Worm (Caenorhabditis elegans) whole organism, L4 larva: ENCODE data around the gene ceh-21.

ENCODE experiments used
- F44E2.7 ChIP-seq: fragments of 200-800 bp; sonication (Bioruptor generic); IDR thresholded peaks from 2 replicates; pipeline ENCODE4 v2.1.2; 2022; ENCODE audit warnings: missing genetic modification characterization, missing compliant biosample characterization
- R02D3.7 ChIP-seq: fragments of 150-350 bp; sonication (generic microtip); optimal IDR thresholded peaks from 3 replicates; lab custom pipeline; 2014; ENCODE audit warnings: missing biosample characterization, missing genetic modification characterization
- Y5F2A.4 ChIP-seq: fragments of 200-800 bp; sonication (Bioruptor generic); optimal IDR thresholded peaks from 2 replicates; lab custom pipeline; 2018; ENCODE audit warnings: mild to moderate bottlenecking, missing genetic modification characterization, missing compliant biosample characterization
- ZK337.2 ChIP-seq: fragments of 200-800 bp; sonication (Bioruptor generic); IDR thresholded peaks from 2 replicates; pipeline ENCODE4 v1.3.6; 2022; ENCODE audit warnings: missing genetic modification reagents, missing genetic modification characterization, missing compliant biosample characterization
- ZK546.5 ChIP-seq, 2 experiments: sonication (generic microtip); optimal IDR thresholded peaks; 2 replicates each; lab custom pipeline; 2017; ENCODE audit warnings: missing biosample characterization in 2 of 2, missing genetic modification characterization in 2 of 2
- aha-1 ChIP-seq: fragments of 150-350 bp; peaks from one replicate; lab custom pipeline; 2014; ENCODE audit warnings: missing biosample characterization, missing genetic modification characterization
- aly-2 ChIP-seq: sonication (generic microtip); optimal IDR thresholded peaks from 2 replicates; lab custom pipeline; 2018; ENCODE audit warnings: missing biosample characterization, missing genetic modification characterization
- attf-4 ChIP-seq: sonication (generic microtip); optimal IDR thresholded peaks from 3 replicates; lab custom pipeline; 2017; ENCODE audit warnings: missing biosample characterization, missing genetic modification characterization
- ceh-28 ChIP-seq: fragments of 150-350 bp; optimal IDR thresholded peaks from 2 replicates; lab custom pipeline; 2014; ENCODE audit warnings: missing biosample characterization, missing genetic modification reagents, missing genetic modification characterization
- ceh-44 ChIP-seq: fragments of 200-800 bp; sonication (Bioruptor generic); IDR thresholded peaks from 2 replicates; pipeline ENCODE4 v1.3.6; 2022; ENCODE audit warnings: missing genetic modification reagents, missing genetic modification characterization, missing compliant biosample characterization
- ceh-62 ChIP-seq: sonication (generic microtip); optimal IDR thresholded peaks from 2 replicates; lab custom pipeline; 2017; ENCODE audit warnings: missing biosample characterization, missing genetic modification characterization
- ceh-82 ChIP-seq: sonication (generic microtip); optimal IDR thresholded peaks from 2 replicates; lab custom pipeline; 2017; ENCODE audit warnings: missing biosample characterization, missing genetic modification characterization
- ctbp-1 ChIP-seq: fragments of 200-800 bp; sonication (Bioruptor generic); IDR thresholded peaks from 2 replicates; pipeline ENCODE4 v1.3.6; 2022; ENCODE audit warnings: missing genetic modification reagents, missing genetic modification characterization, missing compliant biosample characterization
- daf-12 ChIP-seq: fragments of 150-350 bp; optimal IDR thresholded peaks from 2 replicates; lab custom pipeline; 2014; ENCODE audit warnings: missing biosample characterization, missing genetic modification reagents, missing genetic modification characterization
- daf-16 ChIP-seq, 3 experiments: sonication (generic microtip); optimal IDR thresholded peaks; 2 replicates each; lab custom pipeline; 2016 to 2017; ENCODE audit warnings: missing genetic modification characterization in 3 of 3, missing genetic modification reagents in 3 of 3, mild to moderate bottlenecking in 2 of 3, missing compliant biosample characterization in 2 of 3, missing biosample characterization in 1 of 3, moderate library complexity in 1 of 3
- daf-8 ChIP-seq: fragments of 200-800 bp; sonication (Bioruptor generic); IDR thresholded peaks from 2 replicates; pipeline ENCODE4 v1.3.6; 2022; ENCODE audit warnings: missing genetic modification characterization, missing compliant biosample characterization
- dmd-6 ChIP-seq: fragments of 200-800 bp; sonication (Bioruptor generic); IDR thresholded peaks from 2 replicates; pipeline ENCODE4 v1.3.6; 2022; ENCODE audit warnings: missing genetic modification reagents, missing genetic modification characterization, missing compliant biosample characterization
- dmd-9 ChIP-seq: fragments of 200-800 bp; sonication (Bioruptor generic); IDR thresholded peaks from 2 replicates; pipeline ENCODE4 v1.3.6; 2022; ENCODE audit warnings: missing genetic modification reagents, missing genetic modification characterization, missing compliant biosample characterization
- duxl-1 ChIP-seq: sonication (generic microtip); optimal IDR thresholded peaks from 2 replicates; lab custom pipeline; 2016; ENCODE audit warnings: mild to moderate bottlenecking, missing genetic modification characterization, moderate library complexity, missing compliant biosample characterization; ENCODE audit not compliant: poor library complexity
- gei-8 ChIP-seq: fragments of 200-800 bp; sonication (Bioruptor generic); optimal IDR thresholded peaks from 2 replicates; lab custom pipeline; 2018; ENCODE audit warnings: mild to moderate bottlenecking, missing genetic modification characterization, missing compliant biosample characterization
- hif-1 ChIP-seq, 2 experiments: sonication (generic microtip); optimal IDR thresholded peaks; 2 replicates each; lab custom pipeline; 2016 to 2017; ENCODE audit warnings: missing compliant biosample characterization in 2 of 2, missing genetic modification characterization in 2 of 2, missing genetic modification reagents in 2 of 2, missing genotype in 2 of 2, mild to moderate bottlenecking in 1 of 2
- hlh-11 ChIP-seq: fragments of 200-800 bp; sonication (Bioruptor generic); optimal IDR thresholded peaks from 2 replicates; lab custom pipeline; 2018; ENCODE audit warnings: mild to moderate bottlenecking, missing genetic modification characterization, missing compliant biosample characterization
- hmg-1.1 ChIP-seq: fragments of 200-800 bp; sonication (Bioruptor generic); IDR thresholded peaks from 2 replicates; pipeline ENCODE4 v1.3.6; 2022; ENCODE audit warnings: missing genetic modification reagents, missing genetic modification characterization, missing compliant biosample characterization
- jun-1 ChIP-seq: fragments of 150-350 bp; optimal IDR thresholded peaks from 2 replicates; lab custom pipeline; 2014; ENCODE audit warnings: missing biosample characterization, missing genetic modification reagents, missing genetic modification characterization
- lin-1 ChIP-seq: fragments of 200-800 bp; sonication (Bioruptor generic); IDR thresholded peaks from 2 replicates; pipeline ENCODE4 v1.3.6; 2022; ENCODE audit warnings: missing genetic modification reagents, missing genetic modification characterization, missing compliant biosample characterization
- lin-15B ChIP-seq: fragments of 150-350 bp; sonication (generic microtip); optimal IDR thresholded peaks from 3 replicates; lab custom pipeline; 2014; ENCODE audit warnings: missing biosample characterization, missing genetic modification characterization
- lin-29 ChIP-seq: fragments of 200-800 bp; sonication (Bioruptor generic); IDR thresholded peaks from 2 replicates; pipeline ENCODE4 v1.3.6; 2022; ENCODE audit warnings: missing genetic modification reagents, missing genetic modification characterization, missing compliant biosample characterization
- lir-3 ChIP-seq: sonication (generic microtip); optimal IDR thresholded peaks from 2 replicates; lab custom pipeline; 2016; ENCODE audit warnings: mild to moderate bottlenecking, missing genetic modification characterization, missing compliant biosample characterization
- madf-5 ChIP-seq, 2 experiments: fragments of 200-800 bp; sonication (Bioruptor generic); IDR thresholded peaks; 2 replicates each; pipeline ENCODE4 v1.3.6; 2022; ENCODE audit warnings: missing compliant biosample characterization in 2 of 2, missing genetic modification characterization in 2 of 2
- mdt-29 ChIP-seq: fragments of 200-800 bp; sonication (Bioruptor generic); IDR thresholded peaks from 2 replicates; pipeline ENCODE4 v1.3.6; 2022; ENCODE audit warnings: missing genetic modification reagents, missing genetic modification characterization, missing compliant biosample characterization
- mep-1 ChIP-seq: fragments of 150-350 bp; sonication (generic microtip); optimal IDR thresholded peaks from 3 replicates; lab custom pipeline; 2014; ENCODE audit warnings: missing biosample characterization, missing genetic modification characterization
- mes-2 ChIP-seq: sonication (generic microtip); optimal IDR thresholded peaks from 2 replicates; lab custom pipeline; 2016; ENCODE audit warnings: missing genotype, mild to moderate bottlenecking, missing genetic modification characterization, missing compliant biosample characterization; ENCODE audit not compliant: poor library complexity, severe bottlenecking
- mxl-2 ChIP-seq: fragments of 200-800 bp; sonication (Bioruptor generic); conservative IDR thresholded peaks from 2 replicates; pipeline ENCODE4 v1.3.6; 2022; ENCODE audit warnings: missing genetic modification reagents, missing genetic modification characterization, missing compliant biosample characterization
- nhr-28 ChIP-seq: fragments of 150-350 bp; optimal IDR thresholded peaks from 2 replicates; lab custom pipeline; 2014; ENCODE audit warnings: missing biosample characterization, missing genetic modification characterization
- nhr-48 ChIP-seq: sonication (generic microtip); optimal IDR thresholded peaks from 2 replicates; lab custom pipeline; 2016; ENCODE audit warnings: mild to moderate bottlenecking, missing genetic modification characterization, missing compliant biosample characterization
- rbr-2 ChIP-seq: sonication (generic microtip); optimal IDR thresholded peaks from 2 replicates; lab custom pipeline; 2016; ENCODE audit warnings: missing genotype, missing genetic modification characterization, missing compliant biosample characterization
- sdz-12 ChIP-seq: fragments of 200-800 bp; sonication (Bioruptor generic); optimal IDR thresholded peaks from 2 replicates; lab custom pipeline; 2018; ENCODE audit warnings: mild to moderate bottlenecking, missing genetic modification characterization, missing compliant biosample characterization
- skn-1 ChIP-seq: fragments of 150-350 bp; optimal IDR thresholded peaks from 2 replicates; lab custom pipeline; 2014; ENCODE audit warnings: missing biosample characterization, missing genetic modification characterization
- snpc-1.2 ChIP-seq: fragments of 200-800 bp; sonication (Bioruptor generic); IDR thresholded peaks from 2 replicates; pipeline ENCODE4 v1.3.6; 2022; ENCODE audit warnings: missing genetic modification reagents, missing genetic modification characterization, missing compliant biosample characterization
- spr-3 ChIP-seq: fragments of 200-800 bp; sonication (Bioruptor generic); optimal IDR thresholded peaks from 2 replicates; lab custom pipeline; 2018; ENCODE audit warnings: mild to moderate bottlenecking, missing genetic modification characterization, missing compliant biosample characterization
- tra-1 ChIP-seq: fragments of 200-800 bp; sonication (Bioruptor generic); IDR thresholded peaks from 2 replicates; pipeline ENCODE4 v1.3.6; 2022; ENCODE audit warnings: missing genetic modification reagents, missing genetic modification characterization, missing compliant biosample characterization
- unc-130 ChIP-seq: sonication (generic microtip); optimal IDR thresholded peaks from 2 replicates; lab custom pipeline; 2016; ENCODE audit warnings: missing genetic modification reagents, missing genetic modification characterization, missing compliant biosample characterization
- unc-62 ChIP-seq, 3 experiments: fragments of 150-350 bp in 1 of 3; sonication (generic microtip); optimal IDR thresholded peaks in 2 of 3; peaks in 1 of 3; 1 replicate in 1 of 3; 2 replicates in 2 of 3; lab custom pipeline; 2014 to 2017; ENCODE audit warnings: missing biosample characterization in 3 of 3, missing genetic modification characterization in 3 of 3, missing genetic modification reagents in 3 of 3, missing genotype in 1 of 3
- vab-7 ChIP-seq: fragments of 200-800 bp; sonication (Bioruptor generic); IDR thresholded peaks from 2 replicates; pipeline ENCODE4 v1.3.6; 2022; ENCODE audit warnings: missing genetic modification reagents, missing genetic modification characterization, missing compliant biosample characterization
- zfp-2 ChIP-seq: sonication (generic microtip); optimal IDR thresholded peaks from 2 replicates; lab custom pipeline; 2016; ENCODE audit warnings: mild to moderate bottlenecking, missing genetic modification characterization, missing compliant biosample characterization
- zfp-3 ChIP-seq: fragments of 200-800 bp; sonication (Bioruptor generic); conservative IDR thresholded peaks from 2 replicates; pipeline ENCODE4 v1.3.6; 2022; ENCODE audit warnings: missing genetic modification reagents, missing genetic modification characterization, missing compliant biosample characterization
- zip-11 ChIP-seq: fragments of 200-800 bp; sonication (Bioruptor generic); IDR thresholded peaks from 2 replicates; pipeline ENCODE4 v1.3.6; 2022; ENCODE audit warnings: missing genetic modification characterization, missing compliant biosample characterization
- zip-2 ChIP-seq: fragments of 150-350 bp; optimal IDR thresholded peaks from 2 replicates; lab custom pipeline; 2014; ENCODE audit warnings: missing biosample characterization, missing genetic modification characterization

The ceh-21 gene

DNA sequence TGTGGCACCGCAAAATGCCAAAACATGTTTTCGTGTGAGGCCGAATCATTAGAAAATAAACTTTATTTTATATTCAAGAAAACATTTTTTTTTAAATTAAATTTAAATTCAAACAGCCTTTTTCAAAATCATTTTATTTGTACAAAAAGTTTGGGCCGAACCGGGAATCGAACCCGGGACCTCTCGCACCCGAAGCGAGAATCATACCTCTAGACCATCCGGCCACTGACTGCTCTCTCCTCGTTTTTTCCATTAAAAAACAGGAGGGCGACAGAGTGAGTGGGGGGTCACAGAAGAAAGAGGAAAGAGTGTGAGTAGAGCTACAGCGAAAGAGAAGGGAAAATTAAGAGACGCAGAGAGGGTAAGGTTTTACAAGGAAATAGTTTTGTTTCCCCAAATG lies 28.1 kb upstream of the ceh-21 start (continued):
- TF ChIP-seq unc-62 (GFP tag; optimal IDR thresholded peaks at IDR 0.05 in 1 of 2; lab: Kevin White, UChicago) = no peak
- TF ChIP-seq unc-62 (tag; optimal IDR thresholded peaks at IDR 0.05; lab: Kevin White, UChicago) = no peak
- no peak for TF ChIP-seq skn-1 (tag; lab: Kevin White, UChicago)
- no peak for TF ChIP-seq lin-29 (GFP tag; lab: Robert Waterston, UW)
- TF ChIP-seq ceh-82 = no peak
- peak; percentile 65; the same call in 1 of the 2 replicates for TF ChIP-seq zfp-3 (GFP tag; lab: Robert Waterston, UW)
- TF ChIP-seq duxl-1 (tag; lab: Kevin White, UChicago) = peak; percentile 97
- TF ChIP-seq mxl-2 (GFP tag; lab: Robert Waterston, UW) = peak; percentile 44; the same call in 1 of the 2 replicates
- TF ChIP-seq R02D3.7 (tag; lab: Kevin White, UChicago) = no peak
- TF ChIP-seq nhr-28 (tag; lab: Kevin White, UChicago) = peak; percentile 20
- no peak for TF ChIP-seq aha-1 (tag; lab: Kevin White, UChicago)
- TF ChIP-seq snpc-1.2 = peak; percentile 74
- TF ChIP-seq ceh-44 (GFP tag; lab: Robert Waterston, UW) = 0 out of 2 replicates have a peak, but pooled peaks have one; percentile 31
- peak; percentile 49 for TF ChIP-seq unc-130 (GFP tag; lab: Kevin White, UChicago)
- no peak for TF ChIP-seq gei-8 (GFP tag; lab: Kevin White, UChicago)
- peak; percentile 12 for TF ChIP-seq zip-2 (tag; lab: Kevin White, UChicago)
- TF ChIP-seq dmd-6 (GFP tag; lab: Robert Waterston, UW) = peak; percentile 66; the same call in 1 of the 2 replicates
- TF ChIP-seq ceh-28 (tag; lab: Kevin White, UChicago) = no peak
- no peak for TF ChIP-seq aly-2
- no peak for TF ChIP-seq jun-1
- no peak for TF ChIP-seq ZK546.5 (tag; optimal IDR thresholded peaks at IDR 0.05; lab: Kevin White, UChicago)
- TF ChIP-seq mep-1 (tag; lab: Kevin White, UChicago) = peak; percentile 76
- no peak for TF ChIP-seq daf-12 (tag; lab: Kevin White, UChicago)
- peak; percentile 53 for TF ChIP-seq zfp-2
- no peak for TF ChIP-seq spr-3 (GFP tag; lab: Kevin White, UChicago)
- TF ChIP-seq hlh-11 = no peak
- TF ChIP-seq ZK337.2 (GFP tag; lab: Robert Waterston, UW) = 0 out of 2 replicates have a peak, but pooled peaks have one; percentile 36
- TF ChIP-seq daf-16 (GFP tag; optimal IDR thresholded peaks at IDR 0.05; lab: Kevin White, UChicago) = peak; percentile 44 to 49
- peak; percentile 68 for TF ChIP-seq daf-16 (tag; optimal IDR thresholded peaks at IDR 0.05; lab: Kevin White, UChicago)
- TF ChIP-seq hif-1 (tag; optimal IDR thresholded peaks at IDR 0.05; lab: Kevin White, UChicago) = no peak
- TF ChIP-seq lin-15B (tag; lab: Kevin White, UChicago) = no peak
- TF ChIP-seq ceh-62 (tag; lab: Kevin White, UChicago) = no peak
- TF ChIP-seq, all 104 proteins: peak for 30

DNA sequence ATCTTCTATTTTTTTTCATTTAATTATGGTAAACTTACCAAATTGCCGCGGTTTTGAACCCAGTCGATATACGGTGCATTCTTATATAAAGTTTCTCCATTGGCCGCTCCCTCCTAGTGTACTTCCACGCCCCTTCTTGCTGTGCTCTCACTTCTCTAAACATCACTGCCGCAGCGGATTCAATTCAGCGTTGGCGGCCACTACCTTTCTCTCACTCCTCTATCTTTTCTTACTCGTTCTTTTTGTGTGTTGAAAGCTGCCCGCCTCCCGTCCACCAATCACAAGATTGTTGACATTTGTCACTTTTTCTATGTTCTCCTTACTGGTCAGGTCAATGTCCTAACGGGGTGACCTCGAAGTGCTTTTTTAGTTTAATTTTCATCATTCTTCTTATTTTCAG lies 18.5 kb upstream of the ceh-21 start:
- peak in 1 of 2 experiments; percentile 95 for TF ChIP-seq unc-62 (GFP tag; optimal IDR thresholded peaks at IDR 0.05 in 1 of 2; lab: Kevin White, UChicago)
- no peak for TF ChIP-seq unc-62 (tag; optimal IDR thresholded peaks at IDR 0.05; lab: Kevin White, UChicago)
- peak; percentile 96 for TF ChIP-seq duxl-1 (tag; lab: Kevin White, UChicago)
- peak; percentile 57 for TF ChIP-seq aha-1 (tag; lab: Kevin White, UChicago)
- no peak for TF ChIP-seq lin-1
- peak; percentile 48 for TF ChIP-seq mes-2 (tag; lab: Kevin White, UChicago)
- TF ChIP-seq hmg-1.1 (GFP tag; lab: Robert Waterston, UW) = peak; percentile 39; the same call in 1 of the 2 replicates
- no peak for TF ChIP-seq lir-3 (tag; lab: Kevin White, UChicago)
- TF ChIP-seq rbr-2 = no peak

DNA sequence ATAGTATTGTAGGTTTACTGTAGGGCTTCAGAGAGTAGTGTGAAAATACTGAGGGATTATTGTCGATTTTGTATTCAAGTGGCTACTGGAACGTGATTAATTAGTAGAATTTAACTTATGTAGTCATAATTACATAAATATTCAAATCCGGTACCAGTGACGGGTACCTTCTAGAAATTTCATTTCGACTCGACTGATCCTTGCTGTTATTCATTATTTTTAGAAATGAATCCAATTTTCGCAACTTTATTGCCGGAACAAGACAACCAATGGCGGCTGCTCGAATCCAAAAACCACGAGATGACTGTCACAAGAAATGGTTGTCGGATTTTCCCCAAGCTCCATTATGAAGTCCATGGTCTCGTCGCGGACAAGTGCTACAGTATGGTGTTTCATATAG lies 12.4 kb upstream of the ceh-21 start, which contains the start of gene tbx-41:
Gene tbx-41 (plus strand): TSS at position 301 of the 400 bp plus-strand sequence.
- no peak for TF ChIP-seq Y5F2A.4 (GFP tag; lab: Kevin White, UChicago)
- no peak for TF ChIP-seq dmd-9 (GFP tag; lab: Robert Waterston, UW)
- no peak for TF ChIP-seq daf-8 (GFP tag; lab: Robert Waterston, UW)
- no peak for TF ChIP-seq tra-1 (GFP tag; lab: Robert Waterston, UW)
- no peak for TF ChIP-seq attf-4 (tag; lab: Kevin White, UChicago)
- no peak for TF ChIP-seq aha-1 (tag; lab: Kevin White, UChicago)
- TF ChIP-seq madf-5 (GFP tag; IDR thresholded peaks at IDR 0.05; lab: Robert Waterston, UW) = no peak
- TF ChIP-seq F44E2.7 (GFP tag; lab: Robert Waterston, UW) = no peak
- no peak for TF ChIP-seq nhr-48 (tag; lab: Kevin White, UChicago)
- no peak for TF ChIP-seq ctbp-1 (GFP tag; lab: Robert Waterston, UW)
- TF ChIP-seq zip-11 (GFP tag; lab: Robert Waterston, UW) = no peak
- TF ChIP-seq sdz-12 (GFP tag; lab: Kevin White, UChicago) = no peak
- no peak for TF ChIP-seq mdt-29 (GFP tag; lab: Robert Waterston, UW)
- no peak for TF ChIP-seq vab-7 (GFP tag; lab: Robert Waterston, UW)
- no peak for TF ChIP-seq lir-3 (tag; lab: Kevin White, UChicago)
- no peak for TF ChIP-seq ceh-28 (tag; lab: Kevin White, UChicago)
